Fruit fly (Drosophila melanogaster) whole organism, embryonic: ENCODE results near the gene CG16957.

Experiments
- CG10431 ChIP-seq: fragments of 200-800 bp; sonication (Bioruptor generic); optimal IDR thresholded peaks from 3 replicates; lab custom pipeline; 2018; ENCODE audit warnings: missing biosample characterization, mild to moderate bottlenecking, missing genetic modification characterization
- CG2712 ChIP-seq: fragments of 200-800 bp; optimal IDR thresholded peaks from 3 replicates; lab custom pipeline; 2019; ENCODE audit warnings: missing biosample characterization, mild to moderate bottlenecking, missing genetic modification characterization, moderate library complexity
- CG34376 ChIP-seq: fragments of 200-800 bp; sonication (Bioruptor generic); optimal IDR thresholded peaks from 2 replicates; lab custom pipeline; 2018; ENCODE audit warnings: missing biosample characterization, mild to moderate bottlenecking, missing genetic modification characterization
- Ets97D ChIP-seq: fragments of 200-800 bp; sonication (Bioruptor generic); optimal IDR thresholded peaks from 3 replicates; lab custom pipeline; 2016; ENCODE audit warnings: missing biosample characterization, missing genetic modification characterization
- zf30C ChIP-seq: fragments of 200-800 bp; sonication (Bioruptor generic); optimal IDR thresholded peaks from 3 replicates; lab custom pipeline; 2018; ENCODE audit warnings: missing biosample characterization, mild to moderate bottlenecking, missing genetic modification characterization

DNA sequence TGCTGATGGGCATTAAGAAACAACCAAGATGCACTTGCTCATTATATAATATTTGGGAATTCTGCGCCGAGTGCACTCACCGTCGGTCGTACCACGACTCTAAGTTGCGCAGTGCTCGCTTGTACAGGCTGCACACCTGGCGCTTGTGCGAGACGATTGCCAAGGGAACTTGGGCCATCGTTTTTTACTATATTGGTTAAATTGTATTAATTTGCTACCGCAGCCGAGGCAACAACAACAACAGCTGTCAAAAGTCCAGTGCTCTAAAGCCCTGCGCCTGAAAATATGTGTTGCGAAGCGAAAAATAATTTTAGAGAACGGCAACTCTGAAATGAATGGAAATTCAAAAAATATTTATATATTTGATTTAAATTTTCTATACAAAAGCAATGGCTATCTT is 25.2 kb downstream of the CG16957 start, which contains the start of gene ND-B22:
- TF ChIP-seq zf30C (GFP tag; lab: Kevin White, UChicago) (no peak), CG2712 (tag; lab: Kevin White, UChicago) (peak; percentile 42), CG34376 (GFP tag; lab: Kevin White, UChicago) (peak; percentile 33), CG10431 (GFP tag; lab: Kevin White, UChicago) (peak; percentile 7), Ets97D (GFP tag; lab: Kevin White, UChicago) (peak; percentile 71)
